Fruit fly (Drosophila melanogaster) whole organism, wandering third instar larva: ENCODE measurements around the gene CG1545.

Experiments used
- Abd-B ChIP-seq: fragments of >200 bp; optimal IDR thresholded peaks from 2 replicates; lab custom pipeline; 2017; ENCODE audit warnings: missing biosample characterization, missing genetic modification characterization
- CG32264 ChIP-seq: fragments of 200-800 bp; sonication (Bioruptor generic); optimal IDR thresholded peaks from 2 replicates; lab custom pipeline; 2016; ENCODE audit warnings: missing biosample characterization, missing genetic modification characterization
- CG9705 ChIP-seq: fragments of 200-800 bp; sonication (Bioruptor generic); optimal IDR thresholded peaks from 2 replicates; lab custom pipeline; 2018; ENCODE audit warnings: missing biosample characterization, mild to moderate bottlenecking, missing genetic modification characterization
- CrebA ChIP-seq: fragments of 200-800 bp; sonication (Bioruptor generic); optimal IDR thresholded peaks from 2 replicates; lab custom pipeline; 2016; ENCODE audit warnings: missing biosample characterization, mild to moderate bottlenecking, missing genetic modification characterization, borderline replicate concordance
- Dfd ChIP-seq: fragments of >200 bp; optimal IDR thresholded peaks from 2 replicates; lab custom pipeline; 2017; ENCODE audit warnings: missing biosample characterization, missing genetic modification characterization
- Dif ChIP-seq: fragments of 200-275, 200-300 bp; sonication (Bioruptor generic); optimal IDR thresholded peaks from 2 replicates; lab custom pipeline; 2018; ENCODE audit warnings: missing biosample characterization, missing genetic modification characterization; ENCODE audit not compliant: partially characterized antibody
- GATAd ChIP-seq: sonication (Bioruptor generic); optimal IDR thresholded peaks from 2 replicates; lab custom pipeline; 2016; ENCODE audit warnings: missing biosample characterization, missing genetic modification characterization
- HLH106 ChIP-seq: fragments of 200-800 bp; optimal IDR thresholded peaks from 3 replicates; lab custom pipeline; 2019; ENCODE audit warnings: missing biosample characterization, mild to moderate bottlenecking, missing genetic modification characterization, moderate library complexity
- Hnf4 ChIP-seq: fragments of 200-800 bp; sonication (Bioruptor generic); optimal IDR thresholded peaks from 2 replicates; lab custom pipeline; 2016; ENCODE audit warnings: missing biosample characterization, mild to moderate bottlenecking, missing genetic modification characterization
- Hr78 ChIP-seq: fragments of >200 bp; optimal IDR thresholded peaks from 2 replicates; lab custom pipeline; 2017; ENCODE audit warnings: missing biosample characterization, missing genetic modification characterization
- Hr83 ChIP-seq: fragments of 200-300 bp; sonication (Bioruptor generic); optimal IDR thresholded peaks from 2 replicates; lab custom pipeline; 2016; ENCODE audit warnings: missing biosample characterization, mild to moderate bottlenecking, missing genetic modification characterization, moderate library complexity; ENCODE audit not compliant: poor library complexity, severe bottlenecking
- Jra ChIP-seq: sonication (Bioruptor generic); optimal IDR thresholded peaks from 2 replicates; lab custom pipeline; 2016; ENCODE audit warnings: missing biosample characterization, missing genetic modification characterization
- Mio ChIP-seq: sonication (Bioruptor generic); optimal IDR thresholded peaks from 2 replicates; lab custom pipeline; 2016; ENCODE audit warnings: missing biosample characterization, missing genetic modification characterization
- Myc ChIP-seq: fragments of >200 bp; optimal IDR thresholded peaks from 2 replicates; lab custom pipeline; 2017
- N ChIP-seq: fragments of >200 bp; optimal IDR thresholded peaks from 2 replicates; lab custom pipeline; 2018; ENCODE audit warnings: missing biosample characterization, missing external identifiers, missing genetic modification characterization
- OdsH ChIP-seq: fragments of 200-800 bp; sonication (Bioruptor generic); optimal IDR thresholded peaks from 2 replicates; lab custom pipeline; 2016; ENCODE audit warnings: missing biosample characterization, mild to moderate bottlenecking, missing genetic modification characterization
- Rel ChIP-seq, 2 experiments: fragments of 200-800 bp; sonication (Bioruptor generic) in 1 of 2; optimal IDR thresholded peaks; 2 replicates in 1 of 2; 3 replicates in 1 of 2; lab custom pipeline; 2016 to 2019; ENCODE audit warnings: mild to moderate bottlenecking in 2 of 2, missing biosample characterization in 2 of 2, missing genetic modification characterization in 2 of 2, moderate library complexity in 1 of 2
- Sp1 ChIP-seq: fragments of 200-800 bp; sonication (Bioruptor generic); optimal IDR thresholded peaks from 3 replicates; lab custom pipeline; 2019; ENCODE audit warnings: missing biosample characterization, mild to moderate bottlenecking, missing genetic modification characterization, moderate library complexity
- Vsx2 ChIP-seq: fragments of 200-300, 225-300 bp; sonication (Bioruptor generic); optimal IDR thresholded peaks from 2 replicates; lab custom pipeline; 2018; ENCODE audit warnings: missing biosample characterization, missing genetic modification characterization; ENCODE audit not compliant: partially characterized antibody
- br ChIP-seq: fragments of 200-800 bp; sonication (Bioruptor generic); optimal IDR thresholded peaks from 2 replicates; lab custom pipeline; 2016; ENCODE audit warnings: missing biosample characterization, missing genetic modification characterization
- brk ChIP-seq: fragments of 200-800 bp; sonication (Bioruptor generic); optimal IDR thresholded peaks from 2 replicates; lab custom pipeline; 2016; ENCODE audit warnings: missing biosample characterization, mild to moderate bottlenecking, missing genetic modification characterization
- dl ChIP-seq, 2 experiments: fragments of 175-275, 200-275 bp in 1 of 2; fragments of 200-275 bp in 1 of 2; sonication (Bioruptor generic); optimal IDR thresholded peaks; lab custom pipeline; 2018; ENCODE audit warnings: mild to moderate bottlenecking in 2 of 2, missing biosample characterization in 2 of 2, missing genetic modification characterization in 2 of 2, moderate library complexity in 2 of 2; ENCODE audit not compliant: partially characterized antibody in 2 of 2, insufficient read depth in 1 of 2
- dmrt93B ChIP-seq: fragments of 200-800 bp; sonication (Bioruptor generic); optimal IDR thresholded peaks from 2 replicates; lab custom pipeline; 2018; ENCODE audit warnings: missing biosample characterization, mild to moderate bottlenecking, missing genetic modification characterization
- dsf ChIP-seq: sonication (Bioruptor generic); optimal IDR thresholded peaks from 2 replicates; lab custom pipeline; 2016; ENCODE audit warnings: missing biosample characterization, missing genetic modification characterization, borderline replicate concordance
- ey ChIP-seq: fragments of 200-800 bp; sonication (Bioruptor generic); optimal IDR thresholded peaks from 2 replicates; lab custom pipeline; 2016; ENCODE audit warnings: missing biosample characterization, missing genetic modification characterization
- foxo ChIP-seq, 2 experiments: fragments of 200-800 bp; sonication (Bioruptor generic); optimal IDR thresholded peaks; 2 replicates in 1 of 2; 3 replicates in 1 of 2; lab custom pipeline; 2016 to 2017; ENCODE audit warnings: missing biosample characterization in 2 of 2, missing genetic modification characterization in 2 of 2
- fru ChIP-seq: fragments of 200-800 bp; sonication (Bioruptor generic); optimal IDR thresholded peaks from 3 replicates; lab custom pipeline; 2016; ENCODE audit warnings: missing biosample characterization, mild to moderate bottlenecking, missing genetic modification characterization
- h ChIP-seq: fragments of 200-800 bp; sonication (Bioruptor generic); optimal IDR thresholded peaks from 3 replicates; lab custom pipeline; 2016; ENCODE audit warnings: missing biosample characterization, mild to moderate bottlenecking, missing genetic modification characterization
- jim ChIP-seq: fragments of 175-275, 200-325 bp; sonication (Bioruptor generic); optimal IDR thresholded peaks from 2 replicates; lab custom pipeline; 2016; ENCODE audit warnings: missing biosample characterization, mild to moderate bottlenecking, missing genetic modification characterization
- lola ChIP-seq: fragments of >200 bp; optimal IDR thresholded peaks from 2 replicates; lab custom pipeline; 2017; ENCODE audit warnings: missing biosample characterization, missing genetic modification characterization
- pan ChIP-seq: fragments of >200 bp; optimal IDR thresholded peaks from 2 replicates; lab custom pipeline; 2017
- psq ChIP-seq: fragments of 200-800 bp; sonication (Bioruptor generic); optimal IDR thresholded peaks from 3 replicates; lab custom pipeline; 2017; ENCODE audit warnings: missing biosample characterization, mild to moderate bottlenecking, missing genetic modification characterization, moderate library complexity
- rgr ChIP-seq: fragments of 200-800 bp; sonication (Bioruptor generic); optimal IDR thresholded peaks from 3 replicates; lab custom pipeline; 2016; ENCODE audit warnings: missing biosample characterization, mild to moderate bottlenecking, missing genetic modification characterization
- sage ChIP-seq: fragments of 200-800 bp; sonication (Bioruptor generic); optimal IDR thresholded peaks from 2 replicates; lab custom pipeline; 2016; ENCODE audit warnings: missing biosample characterization, mild to moderate bottlenecking, missing genetic modification characterization
- sv ChIP-seq: fragments of 200-800 bp; sonication (Bioruptor generic); optimal IDR thresholded peaks from 3 replicates; lab custom pipeline; 2016; ENCODE audit warnings: missing biosample characterization, missing genetic modification characterization
- tai ChIP-seq: sonication (Bioruptor generic); optimal IDR thresholded peaks from 2 replicates; lab custom pipeline; 2016; ENCODE audit warnings: missing biosample characterization, missing genetic modification characterization
- usp ChIP-seq: fragments of >200 bp; optimal IDR thresholded peaks from 2 replicates; lab custom pipeline; 2017; ENCODE audit warnings: missing biosample characterization, missing genetic modification characterization
- woc ChIP-seq: sonication (Bioruptor generic); optimal IDR thresholded peaks from 2 replicates; lab custom pipeline; 2016; ENCODE audit warnings: missing biosample characterization, mild to moderate bottlenecking, missing genetic modification characterization

The CG1545 gene

DNA sequence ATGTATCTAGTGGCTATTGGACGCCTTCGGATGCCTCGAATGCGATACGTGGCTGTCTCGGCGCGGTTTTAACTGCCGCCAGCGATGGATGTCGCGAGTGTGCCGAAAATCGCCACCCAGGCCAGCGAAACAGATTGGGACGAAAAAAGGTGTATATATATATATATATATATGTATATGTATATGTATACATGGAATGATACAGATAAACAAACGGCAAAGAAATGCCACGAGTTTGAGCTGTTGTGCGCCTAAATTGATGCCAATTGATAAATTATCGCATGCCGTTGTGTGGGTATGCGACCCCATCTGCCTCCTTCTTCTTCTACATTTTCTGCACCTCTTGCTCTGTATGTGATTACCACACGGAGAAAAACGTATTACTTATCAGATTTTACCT, at the start of gene CG1545:
CG1545 (minus strand) TSS at position 101 of the 400 bp plus-strand sequence.
- TF ChIP-seq dsf (GFP tag; lab: Kevin White, UChicago): no peak
- TF ChIP-seq usp (GFP tag; lab: Kevin White, UChicago): no peak
- no peak for TF ChIP-seq rgr (GFP tag; lab: Kevin White, UChicago)
- no peak for TF ChIP-seq h (GFP tag; lab: Kevin White, UChicago)
- no peak for TF ChIP-seq Dif (GFP tag; lab: Kevin White, UChicago)
- no peak for TF ChIP-seq Abd-B (GFP tag; lab: Kevin White, UChicago)
- no peak for TF ChIP-seq dl (GFP tag; optimal IDR thresholded peaks at IDR 0.05; lab: Kevin White, UChicago; ENCODE audit: insufficient read depth in 1 of 2, partially characterized antibody in 2 of 2)
- no peak for TF ChIP-seq Mio (GFP tag; lab: Kevin White, UChicago)
- no peak for TF ChIP-seq sage
- TF ChIP-seq Sp1 (GFP tag; lab: Kevin White, UChicago): no peak
- TF ChIP-seq Dfd (GFP tag; lab: Kevin White, UChicago): no peak
- TF ChIP-seq foxo (GFP tag; optimal IDR thresholded peaks at IDR 0.05; lab: Kevin White, UChicago): no peak

DNA sequence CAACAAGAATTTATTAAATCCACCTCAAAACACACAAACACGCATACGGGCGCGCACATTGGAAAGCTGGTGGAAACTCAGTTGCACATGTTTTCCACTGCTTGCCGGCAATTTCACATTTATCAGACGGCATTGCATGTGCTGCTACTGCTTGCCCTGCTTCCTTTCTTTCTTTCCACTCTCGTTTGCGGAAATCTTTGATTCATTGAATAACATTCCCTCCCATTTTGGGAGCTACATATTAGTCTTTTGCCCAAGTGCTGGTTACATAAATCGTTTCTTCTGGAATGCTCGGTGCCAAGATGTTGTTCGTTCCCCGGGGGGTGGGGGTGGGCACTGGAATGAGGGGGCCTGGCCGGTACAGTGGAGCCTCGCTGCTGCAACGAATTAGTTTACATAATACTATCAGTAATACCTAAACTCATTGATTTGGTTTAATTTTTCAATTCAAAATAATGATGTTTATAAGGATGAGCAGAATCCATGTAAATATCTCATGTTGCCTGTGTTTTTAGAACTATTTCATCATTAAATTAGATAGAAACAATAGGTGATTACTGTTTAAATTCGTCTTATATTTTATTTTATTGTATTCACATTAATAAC, 49.5 kb upstream of the CG1545 start:
- no peak for TF ChIP-seq woc
- peak; percentile 35 for TF ChIP-seq N (GFP tag; lab: Kevin White, UChicago)
- TF ChIP-seq HLH106 (tag; lab: Kevin White, UChicago): peak; percentile 24
- TF ChIP-seq pan (lab: Kevin White, UChicago): no peak

DNA sequence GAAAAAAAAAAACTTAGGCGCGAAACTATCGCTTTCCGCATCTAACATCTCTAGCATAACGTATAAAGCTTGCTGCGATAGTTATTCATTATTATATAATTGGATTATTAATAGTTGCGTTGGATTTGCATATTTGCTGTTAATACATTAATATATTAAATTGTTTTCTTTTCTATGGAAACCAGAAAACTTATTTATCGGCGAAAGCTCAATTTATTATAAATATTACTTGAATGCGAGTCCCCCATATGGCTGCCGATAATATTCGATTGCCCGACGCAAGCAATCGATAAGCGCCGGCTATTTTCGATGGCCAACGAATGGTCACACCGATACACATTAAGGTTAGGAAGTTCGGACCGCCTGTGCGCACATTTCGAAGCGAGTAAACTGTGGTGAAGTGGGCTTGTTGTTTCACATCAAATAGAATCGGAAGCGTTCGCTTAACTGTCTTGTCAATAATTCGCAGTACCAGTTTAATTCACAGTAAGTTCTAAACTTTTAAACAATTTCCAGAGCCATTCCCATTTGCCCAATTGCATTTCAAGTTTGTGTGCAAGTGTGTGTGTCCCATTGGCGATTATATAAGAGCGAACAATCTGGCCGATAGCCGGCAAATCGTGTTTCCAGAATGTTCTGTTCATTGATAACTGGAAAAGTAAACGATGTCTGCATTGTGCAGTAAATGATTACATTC, 48.9 kb upstream of the CG1545 start, which contains the start of gene Hsp60A:
Hsp60A (plus strand) TSS at position 335 of the 697 bp plus-strand sequence.
- TF ChIP-seq Hr83 (GFP tag; lab: Kevin White, UChicago) (peak; percentile 8), N (GFP tag; lab: Kevin White, UChicago) (no peak), Vsx2 (GFP tag; lab: Kevin White, UChicago) (no peak), fru (GFP tag; lab: Kevin White, UChicago) (peak; percentile 38), Mio (GFP tag; lab: Kevin White, UChicago) (no peak), br (GFP tag; lab: Kevin White, UChicago) (peak; percentile 41), h (GFP tag; lab: Kevin White, UChicago) (peak; percentile 62), HLH106 (tag; lab: Kevin White, UChicago) (peak; percentile 64), Abd-B (GFP tag; lab: Kevin White, UChicago) (no peak), Dif (GFP tag; lab: Kevin White, UChicago) (no peak), psq (GFP tag; lab: Kevin White, UChicago) (peak; percentile 31), brk (GFP tag; lab: Kevin White, UChicago) (no peak), usp (GFP tag; lab: Kevin White, UChicago) (no peak), Dfd (GFP tag; lab: Kevin White, UChicago) (no peak), dsf (GFP tag; lab: Kevin White, UChicago) (no peak), foxo (GFP tag; optimal IDR thresholded peaks at IDR 0.05; lab: Kevin White, UChicago) (peak in 1 of 2 experiments; percentile 58), lola (no peak), Rel (GFP tag; optimal IDR thresholded peaks at IDR 0.05; lab: Kevin White, UChicago) (no peak), Rel (tag; optimal IDR thresholded peaks at IDR 0.05; lab: Kevin White, UChicago) (no peak), OdsH (GFP tag; lab: Kevin White, UChicago) (peak; percentile 48), GATAd (GFP tag; lab: Kevin White, UChicago) (no peak), dmrt93B (GFP tag; lab: Kevin White, UChicago) (no peak), woc (peak; percentile 39), sv (GFP tag; lab: Kevin White, UChicago) (peak; percentile 43), ey (GFP tag; lab: Kevin White, UChicago) (peak; percentile 41), CG9705 (GFP tag; lab: Kevin White, UChicago) (no peak), pan (lab: Kevin White, UChicago) (no peak), Hnf4 (GFP tag; lab: Kevin White, UChicago) (no peak), Myc (lab: Kevin White, UChicago) (no peak), CrebA (GFP tag; lab: Kevin White, UChicago) (no peak), jim (GFP tag; lab: Kevin White, UChicago) (no peak), Sp1 (GFP tag; lab: Kevin White, UChicago) (peak; percentile 48), sage (peak; percentile 54), rgr (GFP tag; lab: Kevin White, UChicago) (peak; percentile 34), Hr78 (GFP tag; lab: Kevin White, UChicago) (no peak), dl (GFP tag; optimal IDR thresholded peaks at IDR 0.05; lab: Kevin White, UChicago; ENCODE audit: insufficient read depth in 1 of 2, partially characterized antibody in 2 of 2) (no peak), Jra (GFP tag; lab: Kevin White, UChicago) (no peak), CG32264 (GFP tag; lab: Kevin White, UChicago) (no peak), tai (GFP tag; lab: Kevin White, UChicago) (no peak)
- TF ChIP-seq, all 38 proteins: peak for 14
